Worm (Caenorhabditis elegans) whole organism, L4/young adult: ENCODE measurements around the gene W08F4.3.

Source experiments
- W03F9.2 ChIP-seq: fragments of 150-350 bp; optimal IDR thresholded peaks from 2 replicates; lab custom pipeline; 2014; ENCODE audit warnings: missing biosample characterization, missing genetic modification characterization
- dao-5 ChIP-seq: sonication (generic microtip); optimal IDR thresholded peaks from 2 replicates; lab custom pipeline; 2016; ENCODE audit warnings: missing genotype, missing genetic modification characterization, moderate library complexity, missing compliant biosample characterization

ce11 chrII:596702-597101 is 16.3 kb downstream of the W08F4.3 start:
- TF ChIP-seq dao-5 = no peak
- TF ChIP-seq W03F9.2 (tag; lab: Kevin White, UChicago) = no peak
